In genomic region chr3L:10343992-10344435, dm6 we compare ENCODE assay signal across 1 fruit fly cellular context.
TF ChIP-seq lines count a peak whose summit lies in the region.

No protein-coding gene starts in this region.

TF ChIP-seq in whole organism, embryonic, 481 proteins besides CTCF, POLR2A, EP300 and RAD21 (continued from another document and continues in another):
- TF ChIP-seq Hand (GFP tag; optimal IDR thresholded peaks at IDR 0.05; lab: Kevin White, UChicago) (no peak), CG5953 (GFP tag; IDR thresholded peaks at IDR 0.05; lab: Robert Waterston, UW) (no peak), klu (GFP tag; IDR thresholded peaks at IDR 0.05; lab: Robert Waterston, UW) (no peak), CG9437 (GFP tag; optimal IDR thresholded peaks at IDR 0.05; lab: Kevin White, UChicago) (peak; percentile 54), eve (GFP tag; optimal IDR thresholded peaks at IDR 0.05; lab: Kevin White, UChicago) (peak in 1 of 2 experiments; percentile 52), h (optimal IDR thresholded peaks at IDR 0.05; lab: Kevin White, UChicago) (no peak), CG13123 (GFP tag; optimal IDR thresholded peaks at IDR 0.05; lab: Kevin White, UChicago) (peak; percentile 44), CG1024 (GFP tag; IDR thresholded peaks at IDR 0.05; lab: Robert Waterston, UW) (0 out of 2 replicates have a peak, but pooled peaks have one; percentile 15), CG1603 (tag; optimal IDR thresholded peaks at IDR 0.05; lab: Kevin White, UChicago) (no peak), B-H1 (GFP tag; IDR thresholded peaks at IDR 0.05; lab: Robert Waterston, UW) (peak; percentile 25), HmgD (GFP tag; optimal IDR thresholded peaks at IDR 0.05; lab: Kevin White, UChicago) (no peak), vvl (GFP tag; IDR thresholded peaks at IDR 0.05; lab: Robert Waterston, UW) (peak; percentile 53; the same call in 1 of the 2 replicates), pros (GFP tag; optimal IDR thresholded peaks at IDR 0.05; lab: Kevin White, UChicago) (peak; percentile 43), BtbVII (GFP tag; optimal IDR thresholded peaks at IDR 0.05; lab: Kevin White, UChicago) (peak; percentile 21), Tbp (GFP tag; optimal IDR thresholded peaks at IDR 0.05; lab: Kevin White, UChicago) (no peak), ara (GFP tag; IDR thresholded peaks at IDR 0.05; lab: Robert Waterston, UW) (peak; percentile 56; the same call in 1 of the 2 replicates), CG8388 (GFP tag; optimal IDR thresholded peaks at IDR 0.05; lab: Kevin White, UChicago) (peak; percentile 66), Spps (tag; optimal IDR thresholded peaks at IDR 0.05; lab: Kevin White, UChicago) (peak; percentile 62), CG9932 (GFP tag; IDR thresholded peaks at IDR 0.05; lab: Robert Waterston, UW) (0 out of 2 replicates have a peak, but pooled peaks have one; percentile 22), Dll (GFP tag; IDR thresholded peaks at IDR 0.05; lab: Robert Waterston, UW; ENCODE audit: partially characterized antibody) (peak; percentile 20; the same call in 1 of the 4 replicates), CG13287 (GFP tag; IDR thresholded peaks at IDR 0.05; lab: Robert Waterston, UW; ENCODE audit: partially characterized antibody) (no peak), CG32772 (GFP tag; IDR thresholded peaks at IDR 0.05; lab: Robert Waterston, UW) (peak; percentile 37; the same call in 1 of the 2 replicates), CG4707 (GFP tag; optimal IDR thresholded peaks at IDR 0.05; lab: Kevin White, UChicago) (peak; percentile 16), fd102C (GFP tag; optimal IDR thresholded peaks at IDR 0.05; lab: Kevin White, UChicago) (no peak), CG18764 (GFP tag; optimal IDR thresholded peaks at IDR 0.05; lab: Kevin White, UChicago) (peak; percentile 33), crc (GFP tag; optimal IDR thresholded peaks at IDR 0.05; lab: Kevin White, UChicago) (no peak), cato (GFP tag; optimal IDR thresholded peaks at IDR 0.05; lab: Kevin White, UChicago; ENCODE audit: borderline replicate concordance) (peak; percentile 31), Dek (tag; optimal IDR thresholded peaks at IDR 0.05; lab: Kevin White, UChicago) (no peak), CG4404 (GFP tag; IDR thresholded peaks at IDR 0.05; lab: Robert Waterston, UW) (peak; percentile 21; the same call in 1 of the 2 replicates), CG12744 (GFP tag; optimal IDR thresholded peaks at IDR 0.05; lab: Kevin White, UChicago) (no peak), HLH3B (GFP tag; IDR thresholded peaks at IDR 0.05; lab: Robert Waterston, UW) (peak; percentile 54), bbx (GFP tag; IDR thresholded peaks at IDR 0.05; lab: Robert Waterston, UW; ENCODE audit: partially characterized antibody) (no peak), slp2 (GFP tag; optimal IDR thresholded peaks at IDR 0.05; lab: Kevin White, UChicago) (no peak), CG7271 (tag; optimal IDR thresholded peaks at IDR 0.05; lab: Kevin White, UChicago) (no peak), peb (GFP tag; IDR thresholded peaks at IDR 0.05; lab: Robert Waterston, UW) (peak; percentile 53; the same call in 1 of the 2 replicates), cg (GFP tag; optimal IDR thresholded peaks at IDR 0.05; lab: Kevin White, UChicago) (no peak), HLH4C (GFP tag; IDR thresholded peaks at IDR 0.05; lab: Robert Waterston, UW; ENCODE audit: partially characterized antibody) (no peak), CG10366 (GFP tag; IDR thresholded peaks at IDR 0.05; lab: Robert Waterston, UW) (peak; percentile 43), CG8765 (GFP tag; IDR thresholded peaks at IDR 0.05; lab: Robert Waterston, UW) (no peak), ap (GFP tag; IDR thresholded peaks at IDR 0.05; lab: Robert Waterston, UW) (no peak), chinmo (GFP tag; IDR thresholded peaks at IDR 0.05; lab: Robert Waterston, UW; ENCODE audit: partially characterized antibody) (no peak), CG11456 (GFP tag; IDR thresholded peaks at IDR 0.05; lab: Robert Waterston, UW) (no peak), CG6272 (GFP tag; IDR thresholded peaks at IDR 0.05; lab: Robert Waterston, UW) (no peak), chif (GFP tag; optimal IDR thresholded peaks at IDR 0.05; lab: Kevin White, UChicago) (peak; percentile 14 to 34), CG12299 (tag; optimal IDR thresholded peaks at IDR 0.05; lab: Kevin White, UChicago) (no peak), CG13775 (GFP tag; optimal IDR thresholded peaks at IDR 0.05; lab: Kevin White, UChicago) (peak; percentile 44), ato (GFP tag; IDR thresholded peaks at IDR 0.05; lab: Robert Waterston, UW; ENCODE audit: partially characterized antibody) (no peak), CG14710 (tag; optimal IDR thresholded peaks at IDR 0.05; lab: Kevin White, UChicago) (peak; percentile 83), ranshi (GFP tag; IDR thresholded peaks at IDR 0.05; lab: Robert Waterston, UW) (no peak; the same call in 1 of the 2 replicates), usp (GFP tag; optimal IDR thresholded peaks at IDR 0.05; lab: Kevin White, UChicago) (no peak), pum (GFP tag; optimal IDR thresholded peaks at IDR 0.05; lab: Kevin White, UChicago) (no peak), CG6791 (GFP tag; IDR thresholded peaks at IDR 0.05; lab: Robert Waterston, UW; ENCODE audit: partially characterized antibody) (no peak), gem (tag; optimal IDR thresholded peaks at IDR 0.05; lab: Kevin White, UChicago) (peak; percentile 82), cwo (GFP tag; optimal IDR thresholded peaks at IDR 0.05; lab: Kevin White, UChicago) (peak; percentile 30), eyg (GFP tag; optimal IDR thresholded peaks at IDR 0.05; lab: Kevin White, UChicago) (no peak), crol (GFP tag; IDR thresholded peaks at IDR 0.05; lab: Robert Waterston, UW) (peak; percentile 57; the same call in 1 of the 2 replicates), abd-A (tag; optimal IDR thresholded peaks at IDR 0.05; lab: Kevin White, UChicago) (peak; percentile 22), Atf-2 (GFP tag; optimal IDR thresholded peaks at IDR 0.05; lab: Kevin White, UChicago) (no peak), phol (tag; optimal IDR thresholded peaks at IDR 0.05; lab: Kevin White, UChicago) (peak; percentile 81), CG42726 (GFP tag; IDR thresholded peaks at IDR 0.05; lab: Robert Waterston, UW; ENCODE audit: partially characterized antibody) (no peak), CG34224 (GFP tag; IDR thresholded peaks at IDR 0.05; lab: Robert Waterston, UW; ENCODE audit: partially characterized antibody) (no peak), CG9797 (GFP tag; optimal IDR thresholded peaks at IDR 0.05; lab: Kevin White, UChicago) (no peak), CG32532 (GFP tag; IDR thresholded peaks at IDR 0.05; lab: Robert Waterston, UW) (no peak), Hmr (GFP tag; optimal IDR thresholded peaks at IDR 0.05; lab: Kevin White, UChicago) (peak; percentile 26), tin (GFP tag; optimal IDR thresholded peaks at IDR 0.05; lab: Kevin White, UChicago) (peak; percentile 57), CG14667 (GFP tag; IDR thresholded peaks at IDR 0.05; lab: Robert Waterston, UW) (0 out of 2 replicates have a peak, but pooled peaks have one; percentile 32), CG12155 (GFP tag; optimal IDR thresholded peaks at IDR 0.05; lab: Kevin White, UChicago) (peak; percentile 13), NK7.1 (GFP tag; optimal IDR thresholded peaks at IDR 0.05; lab: Kevin White, UChicago) (no peak), inv (GFP tag; IDR thresholded peaks at IDR 0.05; lab: Robert Waterston, UW; ENCODE audit: partially characterized antibody) (no peak), CG3407 (GFP tag; optimal IDR thresholded peaks at IDR 0.05; lab: Kevin White, UChicago) (peak; percentile 50), CG15073 (GFP tag; optimal IDR thresholded peaks at IDR 0.05; lab: Kevin White, UChicago) (no peak), CG17361 (GFP tag; IDR thresholded peaks at IDR 0.05; lab: Robert Waterston, UW) (peak; percentile 88), D (optimal IDR thresholded peaks at IDR 0.05; lab: Kevin White, UChicago) (no peak), D (GFP tag; optimal IDR thresholded peaks at IDR 0.05; lab: Kevin White, UChicago) (peak; percentile 69), Sry-β (GFP tag; optimal IDR thresholded peaks at IDR 0.05; lab: Kevin White, UChicago) (no peak), pnt (GFP tag; optimal IDR thresholded peaks at IDR 0.05; lab: Kevin White, UChicago) (no peak), dan (GFP tag; IDR thresholded peaks at IDR 0.05; lab: Robert Waterston, UW) (no peak), CG18011 (GFP tag; optimal IDR thresholded peaks at IDR 0.05; lab: Kevin White, UChicago) (no peak), vfl (GFP tag; optimal IDR thresholded peaks at IDR 0.05; lab: Kevin White, UChicago) (no peak), CG3281 (GFP tag; optimal IDR thresholded peaks at IDR 0.05; lab: Kevin White, UChicago) (peak; percentile 18), ken (GFP tag; IDR thresholded peaks at IDR 0.05; lab: Robert Waterston, UW) (no peak), dpn (GFP tag; optimal IDR thresholded peaks at IDR 0.05; lab: Kevin White, UChicago) (peak in 1 of 2 experiments; percentile 70), sug (tag; optimal IDR thresholded peaks at IDR 0.05; lab: Kevin White, UChicago) (peak; percentile 26), CG13424 (tag; optimal IDR thresholded peaks at IDR 0.05; lab: Kevin White, UChicago) (peak; percentile 71), org-1 (GFP tag; optimal IDR thresholded peaks at IDR 0.05; lab: Kevin White, UChicago) (peak; percentile 42), CG4424 (GFP tag; optimal IDR thresholded peaks at IDR 0.05; lab: Kevin White, UChicago) (peak; percentile 74), Hsf (GFP tag; optimal IDR thresholded peaks at IDR 0.05; lab: Kevin White, UChicago) (peak; percentile 32), prd (optimal IDR thresholded peaks at IDR 0.05; lab: Kevin White, UChicago) (no peak), prd (GFP tag; IDR thresholded peaks at IDR 0.05; lab: Robert Waterston, UW) (peak; percentile 62; the same call in 2 of the 3 replicates), ERR (GFP tag; optimal IDR thresholded peaks at IDR 0.05; lab: Kevin White, UChicago) (no peak), CG9817 (tag; optimal IDR thresholded peaks at IDR 0.05; lab: Kevin White, UChicago) (peak; percentile 23), HHEX (GFP tag; optimal IDR thresholded peaks at IDR 0.05; lab: Kevin White, UChicago) (peak; percentile 40), gcm (GFP tag; optimal IDR thresholded peaks at IDR 0.05; lab: Kevin White, UChicago) (peak; percentile 52), CG9727 (GFP tag; optimal IDR thresholded peaks at IDR 0.05; lab: Kevin White, UChicago) (peak; percentile 78), bowl (GFP tag; IDR thresholded peaks at IDR 0.05; lab: Robert Waterston, UW) (no peak), Sox102F (GFP tag; optimal IDR thresholded peaks at IDR 0.05; lab: Kevin White, UChicago) (peak; percentile 80), CG17385 (GFP tag; optimal IDR thresholded peaks at IDR 0.05; lab: Kevin White, UChicago) (peak; percentile 38), CG18619 (GFP tag; optimal IDR thresholded peaks at IDR 0.05; lab: Kevin White, UChicago) (peak; percentile 36), trem (tag; optimal IDR thresholded peaks at IDR 0.05; lab: Kevin White, UChicago) (peak; percentile 78), CG17912 (GFP tag; optimal IDR thresholded peaks at IDR 0.05; lab: Kevin White, UChicago) (no peak), CG13296 (GFP tag; optimal IDR thresholded peaks at IDR 0.05; lab: Kevin White, UChicago) (peak; percentile 17), CG16863 (GFP tag; optimal IDR thresholded peaks at IDR 0.05; lab: Kevin White, UChicago) (peak; percentile 11), emc (GFP tag; optimal IDR thresholded peaks at IDR 0.05; lab: Kevin White, UChicago) (no peak), wor (GFP tag; IDR thresholded peaks at IDR 0.05; lab: Robert Waterston, UW) (peak; percentile 63), CG8359 (GFP tag; optimal IDR thresholded peaks at IDR 0.05; lab: Kevin White, UChicago; ENCODE audit: borderline replicate concordance) (peak; percentile 10), CG11695 (GFP tag; IDR thresholded peaks at IDR 0.05; lab: Robert Waterston, UW) (peak; percentile 62; the same call in 1 of the 3 replicates), CHES-1-like (GFP tag; optimal IDR thresholded peaks at IDR 0.05; lab: Kevin White, UChicago) (no peak), CG2678 (tag; optimal IDR thresholded peaks at IDR 0.05; lab: Kevin White, UChicago) (peak; percentile 80), Xrp1 (GFP tag; IDR thresholded peaks at IDR 0.05; lab: Robert Waterston, UW) (peak; percentile 77), CG5245 (GFP tag; optimal IDR thresholded peaks at IDR 0.05; lab: Kevin White, UChicago) (no peak), CG2875 (GFP tag; optimal IDR thresholded peaks at IDR 0.05; lab: Kevin White, UChicago) (peak; percentile 34), onecut (GFP tag; IDR thresholded peaks at IDR 0.05; lab: Robert Waterston, UW) (peak; percentile 40), PHDP (tag; optimal IDR thresholded peaks at IDR 0.05; lab: Kevin White, UChicago) (peak; percentile 71), CG30403 (GFP tag; optimal IDR thresholded peaks at IDR 0.05; lab: Kevin White, UChicago) (peak; percentile 49), CG10462 (GFP tag; optimal IDR thresholded peaks at IDR 0.05; lab: Kevin White, UChicago) (peak; percentile 26), Hr39 (optimal IDR thresholded peaks at IDR 0.05; lab: Kevin White, UChicago) (no peak), lilli (GFP tag; optimal IDR thresholded peaks at IDR 0.05; lab: Kevin White, UChicago) (peak; percentile 41), CG5180 (GFP tag; optimal IDR thresholded peaks at IDR 0.05; lab: Kevin White, UChicago) (peak; percentile 24), otp (GFP tag; IDR thresholded peaks at IDR 0.05; lab: Robert Waterston, UW) (peak; percentile 12; the same call in 1 of the 3 replicates), dimm (GFP tag; IDR thresholded peaks at IDR 0.05; lab: Robert Waterston, UW) (no peak), ATbp (GFP tag; optimal IDR thresholded peaks at IDR 0.05; lab: Kevin White, UChicago) (peak; percentile 55), kah (GFP tag; optimal IDR thresholded peaks at IDR 0.05; lab: Kevin White, UChicago) (peak; percentile 10), ham (GFP tag; IDR thresholded peaks at IDR 0.05; lab: Robert Waterston, UW) (no peak), CG6765 (GFP tag; optimal IDR thresholded peaks at IDR 0.05; lab: Kevin White, UChicago) (no peak), gt (GFP tag; IDR thresholded peaks at IDR 0.05; lab: Robert Waterston, UW) (no peak), zfh1 (GFP tag; IDR thresholded peaks at IDR 0.05; lab: Robert Waterston, UW) (peak; percentile 49; the same call in 2 of the 3 replicates), B-H2 (GFP tag; optimal IDR thresholded peaks at IDR 0.05; lab: Kevin White, UChicago) (no peak), CG1647 (GFP tag; optimal IDR thresholded peaks at IDR 0.05; lab: Kevin White, UChicago) (peak; percentile 2), grau (tag; optimal IDR thresholded peaks at IDR 0.05; lab: Kevin White, UChicago) (peak; percentile 70), kni (GFP tag; optimal IDR thresholded peaks at IDR 0.05; lab: Kevin White, UChicago) (peak; percentile 6)
